Fruit fly (Drosophila melanogaster): ENCODE data around the gene CG7582.

- TF ChIP-seq Crg-1 (GFP tag; optimal IDR thresholded peaks at IDR 0.05), result no peak
- no peak for TF ChIP-seq CG11617 (GFP tag; optimal IDR thresholded peaks at IDR 0.05)
- TF ChIP-seq toe (GFP tag; optimal IDR thresholded peaks at IDR 0.05), result peak; percentile 38
Observed at dm6 chr3R:29716782-29717317, 34.8 kb upstream of the CG7582 start, which contains the start of gene Obp99b.

Data from whole organism, adult.